Fruit fly (Drosophila melanogaster): ENCODE results near the gene RpL15.

RpL15 gene

DNA sequence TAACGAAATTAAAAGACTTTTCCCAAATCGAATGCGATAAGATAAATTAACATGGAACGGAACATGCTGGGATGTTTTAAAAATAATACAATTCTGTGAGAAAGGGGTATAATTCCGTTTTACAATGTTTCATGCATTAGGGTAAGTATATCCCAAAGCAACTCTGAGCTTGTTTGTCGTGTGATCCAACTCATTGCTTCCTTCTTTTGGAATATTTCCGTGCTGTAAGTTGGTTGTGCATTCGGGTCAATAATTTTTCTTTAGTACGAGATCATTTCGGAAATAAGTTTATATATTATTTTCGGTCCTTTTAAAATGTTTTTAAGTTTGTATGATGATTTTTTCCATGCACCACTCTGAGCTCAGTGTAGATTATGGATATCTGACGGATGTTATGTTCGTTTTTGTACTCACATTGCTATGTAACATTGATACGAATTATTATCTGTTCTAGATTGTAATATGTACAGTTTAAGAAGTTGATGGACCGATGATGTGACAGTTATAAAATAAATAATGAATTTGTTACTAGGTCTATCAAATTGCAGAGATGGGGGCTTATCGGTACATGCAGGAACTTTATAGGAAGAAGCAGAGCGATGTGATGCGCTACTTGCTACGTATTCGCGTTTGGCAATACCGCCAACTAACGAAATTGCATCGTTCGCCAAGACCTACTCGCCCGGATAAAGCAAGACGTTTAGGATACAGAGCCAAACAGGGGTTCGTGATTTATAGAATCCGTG, at the start of gene RpL15:
Gene RpL15 (plus strand): TSS at position 196 of the 746 bp plus-strand sequence.
- TF ChIP-seq toe (GFP tag; optimal IDR thresholded peaks at IDR 0.05) (no peak), Crg-1 (GFP tag; optimal IDR thresholded peaks at IDR 0.05) (peak; percentile 11), bab1 (GFP tag; optimal IDR thresholded peaks at IDR 0.05) (peak; percentile 72), CG14711 (tag; optimal IDR thresholded peaks at IDR 0.05) (peak; percentile 8), CG12768 (GFP tag; optimal IDR thresholded peaks at IDR 0.05) (no peak), tj (GFP tag; optimal IDR thresholded peaks at IDR 0.05) (no peak), cnc (optimal IDR thresholded peaks at IDR 0.05) (no peak), pad (GFP tag; optimal IDR thresholded peaks at IDR 0.05) (no peak), CG11617 (GFP tag; optimal IDR thresholded peaks at IDR 0.05) (no peak), Clk (GFP tag; optimal IDR thresholded peaks at IDR 0.05) (no peak), CG33017 (tag; optimal IDR thresholded peaks at IDR 0.05) (no peak), cic (GFP tag; optimal IDR thresholded peaks at IDR 0.05) (no peak), CG5204 (GFP tag; optimal IDR thresholded peaks at IDR 0.05) (peak; percentile 37), Mnt (GFP tag; optimal IDR thresholded peaks at IDR 0.05) (peak; percentile 11), kay (GFP tag; ENCODE audit: borderline replicate concordance) (peak; percentile 85), ovo (GFP tag; optimal IDR thresholded peaks at IDR 0.05) (no peak), CG1620 (GFP tag; optimal IDR thresholded peaks at IDR 0.05) (peak; percentile 11), CG7101 (tag; optimal IDR thresholded peaks at IDR 0.05) (peak; percentile 32), Hr96 (GFP tag; optimal IDR thresholded peaks at IDR 0.05) (peak; percentile 7), CG7045 (GFP tag; optimal IDR thresholded peaks at IDR 0.05) (no peak)

dm6 chr3L:27261987-27262386, 5.1 kb upstream of the RpL15 start:
- TF ChIP-seq tj (GFP tag; optimal IDR thresholded peaks at IDR 0.05) (no peak), Clk (GFP tag; optimal IDR thresholded peaks at IDR 0.05) (no peak), CG11617 (GFP tag; optimal IDR thresholded peaks at IDR 0.05) (no peak), toe (GFP tag; optimal IDR thresholded peaks at IDR 0.05) (no peak), CG14711 (tag; optimal IDR thresholded peaks at IDR 0.05) (no peak), Hr96 (GFP tag; optimal IDR thresholded peaks at IDR 0.05) (no peak), Crg-1 (GFP tag; optimal IDR thresholded peaks at IDR 0.05) (no peak), CG1620 (GFP tag; optimal IDR thresholded peaks at IDR 0.05) (no peak), kay (GFP tag; ENCODE audit: borderline replicate concordance) (no peak), pad (GFP tag; optimal IDR thresholded peaks at IDR 0.05) (no peak), CG33017 (tag; optimal IDR thresholded peaks at IDR 0.05) (no peak)

- TF ChIP-seq Hr96 (GFP tag; optimal IDR thresholded peaks at IDR 0.05): no peak
- TF ChIP-seq bab1 (GFP tag; optimal IDR thresholded peaks at IDR 0.05): no peak
Observed at dm6 chr3L:27264319-27264909, 2.6 kb upstream of the RpL15 start.

DNA sequence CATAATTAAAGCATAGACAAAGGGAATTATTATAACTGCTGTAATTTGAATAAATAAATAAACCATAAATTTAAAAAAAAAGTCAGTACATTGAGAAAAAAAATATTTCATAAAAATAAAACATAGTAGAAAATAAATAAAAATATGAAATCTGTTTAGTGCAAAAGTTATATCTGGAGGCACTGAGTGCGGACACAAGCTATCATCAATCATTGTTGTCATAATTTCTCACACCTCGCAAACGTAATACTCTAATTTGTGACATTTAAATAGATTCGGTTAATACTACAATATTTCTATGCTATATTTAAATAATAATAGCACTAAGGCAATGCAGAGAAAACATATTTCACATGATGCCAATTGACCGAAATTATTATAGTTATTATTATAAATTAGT, 1.4 kb upstream of the RpL15 start:
- TF ChIP-seq CG1620 (GFP tag; optimal IDR thresholded peaks at IDR 0.05) (no peak), CG5204 (GFP tag; optimal IDR thresholded peaks at IDR 0.05) (no peak), Mnt (GFP tag; optimal IDR thresholded peaks at IDR 0.05) (no peak), Hr96 (GFP tag; optimal IDR thresholded peaks at IDR 0.05) (no peak), cic (GFP tag; optimal IDR thresholded peaks at IDR 0.05) (no peak), CG7101 (tag; optimal IDR thresholded peaks at IDR 0.05) (no peak), CG11617 (GFP tag; optimal IDR thresholded peaks at IDR 0.05) (no peak)

- TF ChIP-seq CG5204 (GFP tag; optimal IDR thresholded peaks at IDR 0.05) (peak; percentile 32), tj (GFP tag; optimal IDR thresholded peaks at IDR 0.05) (no peak)
Observed at dm6 chr3L:27279041-27279671, 12.1 kb downstream of the RpL15 start, which contains the start of gene Dbp80. Gene Dbp80, plus strand, starts transcription at chr3L:27279316.
